Worm (Caenorhabditis elegans): ENCODE results near the gene upp-1.

ce11 chrIII:7672411-7672810, 29.5 kb upstream of the upp-1 start:
- TF ChIP-seq him-1 (tag; optimal IDR thresholded peaks at IDR 0.05) (no peak), dao-5 (tag; optimal IDR thresholded peaks at IDR 0.05) (no peak)

All from whole organism, L4/young adult.